Worm (Caenorhabditis elegans) whole organism, L2 larva: ENCODE data around the gene K12H6.12.

Source experiments
- ZK546.5 ChIP-seq: sonication (generic microtip); optimal IDR thresholded peaks from 2 replicates; lab custom pipeline; 2017; ENCODE audit warnings: missing biosample characterization, missing genetic modification characterization
- ceh-82 ChIP-seq: fragments of 150-350 bp; optimal IDR thresholded peaks from 2 replicates; lab custom pipeline; 2014; ENCODE audit warnings: missing biosample characterization, missing genetic modification characterization
- elt-1 ChIP-seq: fragments of 150-350 bp; optimal IDR thresholded peaks from 2 replicates; lab custom pipeline; 2014; ENCODE audit warnings: missing biosample characterization, missing genetic modification characterization
- elt-3 ChIP-seq: sonication (generic microtip); optimal IDR thresholded peaks from 2 replicates; lab custom pipeline; 2017; ENCODE audit warnings: missing biosample characterization, missing genetic modification characterization
- lin-11 ChIP-seq: fragments of 150-350 bp; sonication (generic microtip); optimal IDR thresholded peaks from 2 replicates; lab custom pipeline; 2014; ENCODE audit warnings: missing biosample characterization, missing genetic modification characterization, inconsistent platforms, mixed read lengths
- nhr-11 ChIP-seq: fragments of 150-350 bp; optimal IDR thresholded peaks from 2 replicates; lab custom pipeline; 2014; ENCODE audit warnings: missing biosample characterization, missing genetic modification characterization
- nhr-237 ChIP-seq: fragments of 150-350 bp; optimal IDR thresholded peaks from 2 replicates; lab custom pipeline; 2014; ENCODE audit warnings: missing biosample characterization, missing genetic modification characterization
- nhr-25 ChIP-seq: fragments of 150-350 bp; sonication (generic microtip); optimal IDR thresholded peaks from 3 replicates; lab custom pipeline; 2014; ENCODE audit warnings: missing biosample characterization, missing genetic modification characterization
- skn-1 ChIP-seq: sonication (generic microtip); optimal IDR thresholded peaks from 2 replicates; lab custom pipeline; 2017; ENCODE audit warnings: missing biosample characterization, missing genetic modification characterization
- unc-39 ChIP-seq: fragments of 150-350 bp; optimal IDR thresholded peaks from 2 replicates; lab custom pipeline; 2014; ENCODE audit warnings: missing biosample characterization, missing genetic modification characterization
- zag-1 ChIP-seq: fragments of 150-350 bp; optimal IDR thresholded peaks from 2 replicates; lab custom pipeline; 2014; ENCODE audit warnings: missing biosample characterization, missing genetic modification characterization
- ztf-11 ChIP-seq: sonication (generic microtip); optimal IDR thresholded peaks from 2 replicates; lab custom pipeline; 2017; ENCODE audit warnings: missing biosample characterization, missing genetic modification characterization

DNA sequence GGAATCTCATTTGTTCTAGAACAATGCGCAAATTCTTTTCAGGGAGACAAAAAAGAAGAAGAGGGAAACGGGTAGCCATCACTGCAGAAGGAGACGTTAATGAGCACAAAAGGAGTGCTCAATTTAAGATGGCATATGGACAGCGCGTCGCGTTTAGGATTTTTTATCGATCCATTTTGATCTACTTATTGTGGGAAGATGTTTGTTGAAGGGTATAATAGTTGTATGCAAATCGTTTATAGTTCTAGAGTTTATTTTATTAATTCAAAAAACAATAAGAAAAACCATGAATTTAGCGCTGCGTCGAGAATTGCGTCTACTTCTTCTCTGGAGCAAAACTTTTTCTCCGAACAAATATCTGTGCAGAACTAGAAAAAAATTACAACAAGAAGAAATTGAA lies 34.4 kb upstream of the K12H6.12 start, which contains the start of gene sdz-9:
- TF ChIP-seq nhr-11 (tag; lab: Kevin White, UChicago) (no peak), skn-1 (tag; lab: Kevin White, UChicago) (no peak), ZK546.5 (tag; lab: Kevin White, UChicago) (no peak), unc-39 (tag; lab: Kevin White, UChicago) (no peak), zag-1 (tag; lab: Kevin White, UChicago) (no peak), elt-3 (no peak), nhr-237 (tag; lab: Kevin White, UChicago) (no peak), nhr-25 (tag; lab: Kevin White, UChicago) (no peak), ceh-82 (tag; lab: Kevin White, UChicago) (no peak), ztf-11 (tag; lab: Kevin White, UChicago) (no peak), lin-11 (tag; lab: Kevin White, UChicago) (no peak), elt-1 (tag; lab: Kevin White, UChicago) (no peak)
